Worm (Caenorhabditis elegans): ENCODE measurements around the gene H12D21.6.

- TF ChIP-seq B0310.2 (tag; optimal IDR thresholded peaks at IDR 0.05) (peak; percentile 38), ama-1 (optimal IDR thresholded peaks at IDR 0.05) (no peak), aly-1 (tag; optimal IDR thresholded peaks at IDR 0.05) (peak; percentile 24)
Measured at ce11 chrV:14855626-14856025, 42.0 kb downstream of the H12D21.6 start.

Measured in whole organism, early embryonic.